Worm (Caenorhabditis elegans) whole organism, L1 larva: ENCODE data around the gene H35N09.2.

Source experiments
- C04F5.9 ChIP-seq: sonication (generic microtip); optimal IDR thresholded peaks from 2 replicates; lab custom pipeline; 2016; ENCODE audit warnings: missing genetic modification characterization, missing compliant biosample characterization
- C16A3.4 ChIP-seq: fragments of 150-350 bp; optimal IDR thresholded peaks from 2 replicates; lab custom pipeline; 2014; ENCODE audit warnings: missing biosample characterization, missing genetic modification characterization
- F16B12.6 ChIP-seq: fragments of 150-350 bp; optimal IDR thresholded peaks from 2 replicates; lab custom pipeline; 2014; ENCODE audit warnings: missing biosample characterization, missing genetic modification characterization
- Y116A8C.19 ChIP-seq: sonication (generic microtip); optimal IDR thresholded peaks from 2 replicates; lab custom pipeline; 2016; ENCODE audit warnings: missing compliant biosample characterization, missing genetic modification characterization, borderline replicate concordance
- aha-1 ChIP-seq: fragments of 150-350 bp; optimal IDR thresholded peaks from 2 replicates; lab custom pipeline; 2014; ENCODE audit warnings: missing biosample characterization, missing genetic modification characterization
- aly-2 ChIP-seq: fragments of 150-350 bp; optimal IDR thresholded peaks from 2 replicates; lab custom pipeline; 2014; ENCODE audit warnings: missing biosample characterization, missing genetic modification characterization
- ama-1 ChIP-seq: fragments of 150-350 bp; optimal IDR thresholded peaks from 2 replicates; lab custom pipeline; 2014
- blmp-1 ChIP-seq: fragments of 150-350 bp; optimal IDR thresholded peaks from 2 replicates; lab custom pipeline; 2014; ENCODE audit warnings: missing biosample characterization, missing genetic modification characterization
- ceh-82 ChIP-seq, 3 experiments: fragments of 150-350 bp in 1 of 3; sonication (generic microtip) in 2 of 3; optimal IDR thresholded peaks; 2 replicates each; lab custom pipeline; 2014 to 2017; ENCODE audit warnings: missing biosample characterization in 3 of 3, missing genetic modification characterization in 3 of 3
- efl-1 ChIP-seq, 4 experiments: fragments of 150-350 bp; optimal IDR thresholded peaks in 3 of 4; peaks in 1 of 4; 1 replicate in 1 of 4; 2 replicates in 3 of 4; lab custom pipeline; 2014; ENCODE audit warnings: missing biosample characterization in 2 of 4, missing genetic modification characterization in 2 of 4, missing genetic modification reagents in 2 of 4
- egl-13 ChIP-seq: sonication (generic microtip); optimal IDR thresholded peaks from 2 replicates; lab custom pipeline; 2016; ENCODE audit warnings: missing genotype, missing genetic modification reagents, missing genetic modification characterization, missing compliant biosample characterization
- egl-27 ChIP-seq, 2 experiments: fragments of 150-350 bp in 1 of 2; sonication (generic microtip); optimal IDR thresholded peaks; 3 replicates each; lab custom pipeline; 2017 to 2018; ENCODE audit warnings: missing biosample characterization in 2 of 2, missing genetic modification characterization in 2 of 2, missing genetic modification reagents in 2 of 2
- ets-5 ChIP-seq: fragments of 200-800 bp; sonication (Bioruptor generic); IDR thresholded peaks from 2 replicates; pipeline ENCODE4 v1.3.6; 2022; ENCODE audit warnings: missing genetic modification characterization, missing compliant biosample characterization
- fkh-4 ChIP-seq: sonication (generic microtip); optimal IDR thresholded peaks from 2 replicates; lab custom pipeline; 2016; ENCODE audit warnings: missing compliant biosample characterization, missing genetic modification characterization, borderline replicate concordance
- hlh-4 ChIP-seq: sonication (generic microtip); optimal IDR thresholded peaks from 2 replicates; lab custom pipeline; 2016; ENCODE audit warnings: mild to moderate bottlenecking, missing genetic modification characterization, missing compliant biosample characterization
- hpl-2 ChIP-seq: fragments of 150-350 bp; optimal IDR thresholded peaks from 2 replicates; lab custom pipeline; 2014; ENCODE audit warnings: missing biosample characterization, missing genetic modification reagents, missing genetic modification characterization
- irx-1 ChIP-seq: sonication (generic microtip); optimal IDR thresholded peaks from 2 replicates; lab custom pipeline; 2016; ENCODE audit warnings: missing genetic modification characterization, missing compliant biosample characterization
- isw-1 ChIP-seq: fragments of 200-800 bp; sonication (Bioruptor generic); IDR thresholded peaks from 2 replicates; pipeline ENCODE4 v1.3.6; 2022; ENCODE audit warnings: missing genetic modification characterization, missing compliant biosample characterization
- lin-14 ChIP-seq: fragments of 200-800 bp; sonication (Bioruptor generic); optimal IDR thresholded peaks from 2 replicates; lab custom pipeline; 2018; ENCODE audit warnings: mild to moderate bottlenecking, missing genetic modification characterization, moderate library complexity, missing compliant biosample characterization
- lin-35 ChIP-seq, 2 experiments: fragments of 150-350 bp; optimal IDR thresholded peaks; 2 replicates each; lab custom pipeline; 2014; ENCODE audit warnings: missing biosample characterization in 2 of 2, missing genetic modification characterization in 2 of 2, missing genetic modification reagents in 2 of 2
- lsy-2 ChIP-seq, 2 experiments: fragments of 150-350 bp; optimal IDR thresholded peaks; 2 replicates each; lab custom pipeline; 2014; ENCODE audit warnings: missing biosample characterization in 2 of 2, missing genetic modification characterization in 2 of 2
- mab-9 ChIP-seq: fragments of 200-800 bp; sonication (Bioruptor generic); IDR thresholded peaks from 2 replicates; pipeline ENCODE4 v1.3.6; 2022; ENCODE audit warnings: missing genetic modification reagents, missing genetic modification characterization, missing compliant biosample characterization
- mdl-1 ChIP-seq, 2 experiments: fragments of 150-350 bp; optimal IDR thresholded peaks; 2 replicates each; lab custom pipeline; 2014 to 2017; ENCODE audit warnings: missing biosample characterization in 2 of 2, missing genetic modification characterization in 2 of 2, inconsistent platforms in 1 of 2
- mep-1 ChIP-seq: fragments of 150-350 bp; optimal IDR thresholded peaks from 2 replicates; lab custom pipeline; 2014; ENCODE audit warnings: missing biosample characterization, missing genetic modification characterization
- nhr-19 ChIP-seq: fragments of 200-800 bp; sonication (Bioruptor generic); conservative IDR thresholded peaks from 2 replicates; pipeline ENCODE4 v1.3.6; 2022; ENCODE audit warnings: missing genetic modification characterization, missing compliant biosample characterization
- nhr-20 ChIP-seq: sonication (generic microtip); optimal IDR thresholded peaks from 2 replicates; lab custom pipeline; 2016; ENCODE audit warnings: mild to moderate bottlenecking, missing genetic modification characterization, missing compliant biosample characterization
- nhr-71 ChIP-seq: sonication (generic microtip); optimal IDR thresholded peaks from 2 replicates; lab custom pipeline; 2016; ENCODE audit warnings: mild to moderate bottlenecking, missing genetic modification characterization, moderate library complexity, missing compliant biosample characterization
- nhr-77 ChIP-seq: fragments of 150-350 bp; optimal IDR thresholded peaks from 2 replicates; lab custom pipeline; 2014; ENCODE audit warnings: missing biosample characterization, missing genetic modification characterization
- nhr-84 ChIP-seq: sonication (generic microtip); optimal IDR thresholded peaks from 2 replicates; lab custom pipeline; 2017; ENCODE audit warnings: missing biosample characterization, missing genetic modification characterization
- nhr-85 ChIP-seq: sonication (generic microtip); peaks from one replicate; lab custom pipeline; 2016; ENCODE audit warnings: missing genetic modification characterization, inconsistent platforms, missing compliant biosample characterization
- nhr-90 ChIP-seq: sonication (generic microtip); optimal IDR thresholded peaks from 2 replicates; lab custom pipeline; 2016; ENCODE audit warnings: mild to moderate bottlenecking, missing genetic modification characterization, missing compliant biosample characterization; ENCODE audit not compliant: poor library complexity
- pag-3 ChIP-seq: sonication (generic microtip); optimal IDR thresholded peaks from 2 replicates; lab custom pipeline; 2017; ENCODE audit warnings: missing genetic modification characterization, mild to moderate bottlenecking, missing compliant biosample characterization, antibody characterized with exemption, borderline replicate concordance; ENCODE audit not compliant: insufficient read depth
- rnt-1 ChIP-seq: sonication (generic microtip); optimal IDR thresholded peaks from 2 replicates; lab custom pipeline; 2016; ENCODE audit warnings: mild to moderate bottlenecking, missing genetic modification characterization, moderate library complexity, missing compliant biosample characterization
- snu-23 ChIP-seq: sonication (generic microtip); optimal IDR thresholded peaks from 2 replicates; lab custom pipeline; 2016; ENCODE audit warnings: missing genetic modification characterization, missing compliant biosample characterization
- sox-4 ChIP-seq: sonication (generic microtip); optimal IDR thresholded peaks from 2 replicates; lab custom pipeline; 2016; ENCODE audit warnings: missing genetic modification characterization, missing compliant biosample characterization
- sup-37 ChIP-seq: fragments of 200-800 bp; sonication (Bioruptor generic); optimal IDR thresholded peaks from 2 replicates; lab custom pipeline; 2018; ENCODE audit warnings: mild to moderate bottlenecking, missing genetic modification characterization, missing compliant biosample characterization
- swsn-7 ChIP-seq: sonication (generic microtip); optimal IDR thresholded peaks from 2 replicates; lab custom pipeline; 2016; ENCODE audit warnings: missing genetic modification characterization, missing compliant biosample characterization
- tbx-2 ChIP-seq: sonication (generic microtip); optimal IDR thresholded peaks from 2 replicates; lab custom pipeline; 2016; ENCODE audit warnings: missing genetic modification characterization, missing compliant biosample characterization
- unc-130 ChIP-seq: fragments of 150-350 bp; optimal IDR thresholded peaks from 2 replicates; lab custom pipeline; 2017; ENCODE audit warnings: missing biosample characterization, missing genetic modification characterization, inconsistent platforms
- unc-30 ChIP-seq: sonication (generic microtip); optimal IDR thresholded peaks from 2 replicates; lab custom pipeline; 2017; ENCODE audit warnings: missing biosample characterization, missing genetic modification characterization
- unc-62 ChIP-seq: fragments of 150-350 bp; optimal IDR thresholded peaks from 2 replicates; lab custom pipeline; 2014; ENCODE audit warnings: missing biosample characterization, missing genetic modification reagents, missing genetic modification characterization
- unc-86 ChIP-seq: sonication (generic microtip); optimal IDR thresholded peaks from 2 replicates; lab custom pipeline; 2016; ENCODE audit warnings: missing genetic modification characterization, missing compliant biosample characterization
- unc-98 ChIP-seq: fragments of 200-800 bp; sonication (Bioruptor generic); IDR thresholded peaks from 2 replicates; pipeline ENCODE4 v1.3.6; 2022; ENCODE audit warnings: missing genetic modification characterization, missing compliant biosample characterization
- vab-15 ChIP-seq: sonication (generic microtip); optimal IDR thresholded peaks from 2 replicates; lab custom pipeline; 2017; ENCODE audit warnings: missing genotype, mild to moderate bottlenecking, missing genetic modification characterization, missing compliant biosample characterization
- zag-1 ChIP-seq: fragments of 150-350 bp; optimal IDR thresholded peaks from 2 replicates; lab custom pipeline; 2014; ENCODE audit warnings: missing biosample characterization, missing genetic modification characterization
- ztf-4 ChIP-seq: fragments of 150-350 bp; optimal IDR thresholded peaks from 2 replicates; lab custom pipeline; 2014; ENCODE audit warnings: missing biosample characterization, missing genetic modification characterization

H35N09.2 gene

DNA sequence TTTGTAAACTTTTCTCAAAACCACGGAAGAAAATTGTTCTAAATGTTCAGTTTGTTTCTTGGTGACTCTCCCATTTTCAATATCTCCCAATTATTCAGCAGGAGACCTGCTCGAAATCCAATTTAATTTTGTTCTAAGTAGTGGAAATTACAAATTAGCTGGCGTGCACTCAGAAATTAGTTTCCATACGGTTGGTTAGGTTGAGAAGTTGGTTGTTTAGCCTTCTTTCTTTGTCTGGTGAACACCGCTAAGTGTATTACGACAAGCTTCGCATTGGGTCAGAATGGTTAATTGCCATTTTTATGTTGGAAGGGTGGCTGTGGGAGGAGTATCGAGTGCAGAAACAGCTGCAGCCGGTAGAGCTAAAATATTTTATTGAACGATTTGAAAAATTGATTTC lies 43.7 kb upstream of the H35N09.2 start:
- TF ChIP-seq F16B12.6 (tag; lab: Kevin White, UChicago) (no peak), nhr-85 (tag; lab: Kevin White, UChicago) (no peak), lin-35 (GFP tag; optimal IDR thresholded peaks at IDR 0.05; lab: Kevin White, UChicago) (no peak), egl-13 (tag; lab: Kevin White, UChicago) (no peak), isw-1 (GFP tag; lab: Robert Waterston, UW) (no peak), irx-1 (tag; lab: Kevin White, UChicago) (no peak), Y116A8C.19 (no peak), nhr-19 (GFP tag; lab: Robert Waterston, UW) (no peak), hpl-2 (GFP tag; lab: Kevin White, UChicago) (no peak), blmp-1 (no peak), swsn-7 (no peak), ztf-4 (no peak), sox-4 (tag; lab: Kevin White, UChicago) (no peak), mep-1 (tag; lab: Kevin White, UChicago) (no peak), aly-2 (tag; lab: Kevin White, UChicago) (no peak), vab-15 (tag; lab: Kevin White, UChicago) (no peak), lsy-2 (tag; optimal IDR thresholded peaks at IDR 0.05; lab: Kevin White, UChicago) (no peak), C04F5.9 (tag; lab: Kevin White, UChicago) (no peak)

DNA sequence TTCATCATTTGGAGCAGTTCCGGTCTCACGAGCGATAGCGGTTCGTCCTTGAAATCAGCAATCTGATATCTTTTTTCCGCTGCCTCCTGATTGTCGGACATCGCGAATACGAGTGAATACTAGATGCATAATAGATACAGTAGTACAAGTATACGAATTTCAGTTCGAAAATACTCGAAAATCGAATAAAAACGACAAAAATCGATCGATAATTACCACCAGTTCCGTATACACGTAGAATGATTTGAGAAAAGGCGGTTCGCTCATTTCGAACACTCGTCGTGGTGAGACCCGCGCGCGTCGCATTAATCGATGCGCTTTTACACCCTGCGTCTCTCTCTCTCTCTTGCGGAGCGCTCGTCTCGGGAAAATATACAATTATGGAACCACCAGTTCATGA lies 42.1 kb upstream of the H35N09.2 start, which contains the start of gene F12D9.2:
TSS of gene F12D9.2 (minus strand) at position 101 of the 400 bp plus-strand sequence.
- TF ChIP-seq unc-130 (tag; lab: Kevin White, UChicago) (no peak), nhr-84 (tag; lab: Kevin White, UChicago) (no peak), nhr-85 (tag; lab: Kevin White, UChicago) (peak; percentile 2)

DNA sequence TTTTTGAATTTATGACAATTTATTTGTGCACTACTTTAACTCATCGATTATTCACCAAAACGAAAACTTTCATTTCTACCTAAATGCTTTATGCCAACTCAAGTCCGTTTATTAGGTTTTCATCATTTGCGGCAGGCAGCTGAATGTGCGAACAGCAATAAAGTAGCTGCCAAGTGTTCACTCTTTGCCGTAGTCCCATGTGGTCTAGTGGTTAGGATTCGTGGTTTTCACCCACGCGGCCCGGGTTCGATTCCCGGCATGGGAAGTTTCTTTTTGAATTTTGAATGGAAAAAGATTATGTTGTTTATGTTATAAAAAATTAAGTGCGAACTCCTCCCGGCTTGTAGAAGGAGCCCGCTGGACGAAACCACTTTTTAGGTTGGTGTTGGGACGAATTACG lies 41.4 kb upstream of the H35N09.2 start:
- peak in 1 of 2 experiments; percentile 39 for TF ChIP-seq mdl-1 (tag; optimal IDR thresholded peaks at IDR 0.05; lab: Kevin White, UChicago)
- peak; percentile 53 for TF ChIP-seq snu-23 (GFP tag; lab: Kevin White, UChicago)
- no peak for TF ChIP-seq egl-27 (tag; optimal IDR thresholded peaks at IDR 0.05; lab: Kevin White, UChicago)
- TF ChIP-seq lin-14 = peak; percentile 21
- peak; percentile 29 for TF ChIP-seq nhr-90 (tag; lab: Kevin White, UChicago)
- TF ChIP-seq C16A3.4 = peak; percentile 38
- TF ChIP-seq rnt-1 (tag; lab: Kevin White, UChicago) = peak; percentile 32
- peak; percentile 31 for TF ChIP-seq nhr-71
- no peak for TF ChIP-seq pag-3 (tag; lab: Kevin White, UChicago)
- TF ChIP-seq mep-1 (tag; lab: Kevin White, UChicago) = peak; percentile 5
- peak in 1 of 2 experiments; percentile 23 for TF ChIP-seq lin-35 (GFP tag; optimal IDR thresholded peaks at IDR 0.05; lab: Kevin White, UChicago)
- TF ChIP-seq vab-15 (tag; lab: Kevin White, UChicago) = no peak
- TF ChIP-seq fkh-4 (tag; lab: Kevin White, UChicago) = no peak
- TF ChIP-seq lsy-2 (tag; optimal IDR thresholded peaks at IDR 0.05; lab: Kevin White, UChicago) = peak in 1 of 2 experiments; percentile 14
- no peak for TF ChIP-seq hpl-2 (GFP tag; lab: Kevin White, UChicago)
- 0 out of 2 replicates have a peak, but pooled peaks have one; percentile 7 for TF ChIP-seq nhr-19 (GFP tag; lab: Robert Waterston, UW)
- TF ChIP-seq unc-30 (tag; lab: Kevin White, UChicago) = no peak
- peak; percentile 45 for TF ChIP-seq nhr-20 (tag; lab: Kevin White, UChicago)
- TF ChIP-seq tbx-2 (tag; lab: Kevin White, UChicago) = no peak
- peak; percentile 26 for TF ChIP-seq nhr-77
- TF ChIP-seq efl-1 (optimal IDR thresholded peaks at IDR 0.05; lab: Kevin White, UChicago) = no peak
- peak in 1 of 2 experiments; percentile 6 for TF ChIP-seq efl-1 (GFP tag; optimal IDR thresholded peaks at IDR 0.05 in 1 of 2; lab: Kevin White, UChicago)
- no peak for TF ChIP-seq unc-98

DNA sequence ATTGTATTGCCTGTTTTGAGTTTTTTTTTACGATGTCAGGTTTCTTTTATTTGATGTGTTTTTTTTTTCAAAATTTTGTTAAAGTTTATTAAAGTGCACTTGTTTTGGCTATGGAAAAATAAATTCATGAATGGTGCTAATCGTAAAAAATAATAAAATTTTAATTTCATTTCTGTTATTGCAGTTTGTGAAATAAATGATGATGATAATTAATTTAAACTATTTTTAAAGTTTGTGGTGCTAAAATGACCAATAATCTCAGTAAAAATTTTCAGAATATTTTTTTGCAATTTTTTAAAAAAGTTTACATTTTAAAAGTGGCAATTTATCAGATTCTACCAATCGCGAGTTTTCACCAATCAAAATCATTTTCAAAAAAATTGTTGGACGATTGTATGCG lies 39.0 kb upstream of the H35N09.2 start, which contains the start of gene stg-2:
TSS of gene stg-2 (minus strand) at position 101 of the 400 bp plus-strand sequence.
- TF ChIP-seq lin-14 (no peak), aly-2 (tag; lab: Kevin White, UChicago) (no peak), unc-86 (tag; lab: Kevin White, UChicago) (no peak), ama-1 (no peak), ceh-82 (tag; optimal IDR thresholded peaks at IDR 0.05; lab: Kevin White, UChicago) (no peak), mab-9 (GFP tag; lab: Robert Waterston, UW) (no peak), unc-62 (GFP tag; lab: Kevin White, UChicago) (no peak), ets-5 (GFP tag; lab: Robert Waterston, UW) (no peak), snu-23 (GFP tag; lab: Kevin White, UChicago) (no peak), aha-1 (tag; lab: Kevin White, UChicago) (no peak), hlh-4 (no peak), isw-1 (GFP tag; lab: Robert Waterston, UW) (no peak), C04F5.9 (tag; lab: Kevin White, UChicago) (no peak), sup-37 (GFP tag; lab: Kevin White, UChicago) (no peak), C16A3.4 (no peak), zag-1 (no peak)
